Worm (Caenorhabditis elegans) whole organism, L1 larva: Measurements from ENCODE around the gene T01D3.3.

ENCODE experiments used
- elt-3 ChIP-seq, 6 experiments: fragments of 150-350 bp in 1 of 6; sonication (generic microtip); optimal IDR thresholded peaks; 2 replicates each; lab custom pipeline; 2017 to 2018; ENCODE audit warnings: missing biosample characterization in 6 of 6, missing genetic modification characterization in 6 of 6, inconsistent platforms in 1 of 6
- ztf-11 ChIP-seq, 2 experiments: sonication (generic microtip); optimal IDR thresholded peaks; 2 replicates each; lab custom pipeline; 2016 to 2017; ENCODE audit warnings: missing genetic modification characterization in 2 of 2, missing biosample characterization in 1 of 2, missing compliant biosample characterization in 1 of 2

DNA sequence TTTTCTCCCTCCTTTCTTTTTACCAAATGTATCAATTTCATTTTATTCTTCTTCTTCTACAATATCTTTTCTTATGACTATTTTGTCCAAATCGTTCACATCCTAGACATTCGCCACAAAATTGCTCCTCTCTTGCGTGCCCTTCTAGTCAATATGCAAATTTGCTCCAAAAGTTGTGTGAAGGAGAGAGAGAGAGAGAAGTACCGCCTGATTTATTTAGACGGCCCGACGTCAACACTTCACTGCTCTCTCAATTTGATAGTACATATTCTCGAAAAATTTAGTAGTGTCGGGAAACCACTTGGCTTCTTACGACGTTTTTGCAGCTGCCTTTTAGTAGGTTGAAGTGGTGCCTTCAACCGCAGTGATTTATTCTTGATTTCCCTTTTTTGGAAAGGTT lies 17.6 kb upstream of the T01D3.3 start:
- TF ChIP-seq ztf-11 (tag; optimal IDR thresholded peaks at IDR 0.05; lab: Kevin White, UChicago) (no peak), elt-3 (tag; optimal IDR thresholded peaks at IDR 0.05; lab: Kevin White, UChicago) (no peak)
